Worm (Caenorhabditis elegans) whole organism, L3 larva: ENCODE results near the gene clec-184.

Experiments used
- ama-1 ChIP-seq: fragments of 150-350 bp; optimal IDR thresholded peaks from 2 replicates; lab custom pipeline; 2018
- ztf-11 ChIP-seq: fragments of 150-350 bp; optimal IDR thresholded peaks from 2 replicates; lab custom pipeline; 2014; ENCODE audit warnings: missing biosample characterization, missing genetic modification characterization

DNA sequence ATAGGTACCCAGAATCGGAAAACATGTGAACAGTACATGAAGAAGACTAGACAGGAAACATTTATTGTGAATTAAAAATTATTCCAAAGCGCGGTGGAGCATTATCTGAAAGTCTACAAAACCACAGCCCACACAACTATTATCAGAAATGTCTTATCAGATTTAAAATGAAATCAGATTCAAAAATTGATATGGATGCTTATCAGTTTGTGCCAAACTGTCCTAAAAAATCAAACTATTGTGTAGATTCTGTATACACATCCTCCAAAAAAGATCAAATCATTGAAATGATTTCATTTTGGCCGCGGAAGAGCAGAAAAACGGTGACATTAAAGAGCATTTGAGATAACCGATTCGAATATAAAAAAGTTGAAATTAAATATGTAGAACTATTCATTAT, 3.0 kb downstream of the clec-184 start, which contains the start of gene irg-4:
- TF ChIP-seq ama-1 (lab: Kevin White, UChicago) (no peak), ztf-11 (tag; lab: Kevin White, UChicago) (no peak)
